Worm (Caenorhabditis elegans) whole organism, L1 larva: Measurements from ENCODE around the gene fipr-7.

Source experiments
- C16A3.4 ChIP-seq: fragments of 150-350 bp; optimal IDR thresholded peaks from 2 replicates; lab custom pipeline; 2014; ENCODE audit warnings: missing biosample characterization, missing genetic modification characterization
- C34B4.2 ChIP-seq: sonication (generic microtip); optimal IDR thresholded peaks from 2 replicates; lab custom pipeline; 2017; ENCODE audit warnings: mild to moderate bottlenecking, missing genetic modification characterization, missing compliant biosample characterization
- F16B12.6 ChIP-seq: fragments of 150-350 bp; optimal IDR thresholded peaks from 2 replicates; lab custom pipeline; 2014; ENCODE audit warnings: missing biosample characterization, missing genetic modification characterization
- aha-1 ChIP-seq: fragments of 150-350 bp; optimal IDR thresholded peaks from 2 replicates; lab custom pipeline; 2014; ENCODE audit warnings: missing biosample characterization, missing genetic modification characterization
- alr-1 ChIP-seq: fragments of 200-800 bp; sonication (Bioruptor generic); optimal IDR thresholded peaks from 2 replicates; lab custom pipeline; 2018; ENCODE audit warnings: borderline replicate concordance, mild to moderate bottlenecking, missing genetic modification characterization, missing compliant biosample characterization
- aly-2 ChIP-seq: fragments of 150-350 bp; optimal IDR thresholded peaks from 2 replicates; lab custom pipeline; 2014; ENCODE audit warnings: missing biosample characterization, missing genetic modification characterization
- ama-1 ChIP-seq: fragments of 150-350 bp; optimal IDR thresholded peaks from 2 replicates; lab custom pipeline; 2014
- blmp-1 ChIP-seq: fragments of 150-350 bp; optimal IDR thresholded peaks from 2 replicates; lab custom pipeline; 2014; ENCODE audit warnings: missing biosample characterization, missing genetic modification characterization
- ceh-63 ChIP-seq: fragments of 200-800 bp; sonication (Bioruptor generic); optimal IDR thresholded peaks from 2 replicates; lab custom pipeline; 2018; ENCODE audit warnings: mild to moderate bottlenecking, missing genetic modification characterization, missing compliant biosample characterization
- ceh-8 ChIP-seq: fragments of 200-800 bp; sonication (Bioruptor generic); optimal IDR thresholded peaks from 2 replicates; lab custom pipeline; 2018; ENCODE audit warnings: mild to moderate bottlenecking, missing genetic modification characterization, moderate library complexity, missing compliant biosample characterization
- dpl-1 ChIP-seq, 3 experiments: fragments of 150-350 bp in 2 of 3; sonication (generic microtip) in 1 of 3; optimal IDR thresholded peaks; 2 replicates each; lab custom pipeline; 2014 to 2017; ENCODE audit warnings: missing biosample characterization in 3 of 3, missing genetic modification characterization in 3 of 3, missing genetic modification reagents in 3 of 3
- dsc-1 ChIP-seq: sonication (generic microtip); optimal IDR thresholded peaks from 2 replicates; lab custom pipeline; 2016; ENCODE audit warnings: mild to moderate bottlenecking, missing genetic modification characterization, missing compliant biosample characterization
- efl-1 ChIP-seq, 4 experiments: fragments of 150-350 bp; optimal IDR thresholded peaks in 3 of 4; peaks in 1 of 4; 1 replicate in 1 of 4; 2 replicates in 3 of 4; lab custom pipeline; 2014; ENCODE audit warnings: missing biosample characterization in 2 of 4, missing genetic modification characterization in 2 of 4, missing genetic modification reagents in 2 of 4
- egl-13 ChIP-seq: sonication (generic microtip); optimal IDR thresholded peaks from 2 replicates; lab custom pipeline; 2016; ENCODE audit warnings: missing genotype, missing genetic modification reagents, missing genetic modification characterization, missing compliant biosample characterization
- elt-2 ChIP-seq: sonication (generic microtip); optimal IDR thresholded peaks from 2 replicates; lab custom pipeline; 2016; ENCODE audit warnings: missing genetic modification characterization, mild to moderate bottlenecking, inconsistent platforms, missing compliant biosample characterization, missing genetic modification reagents
- elt-3 ChIP-seq, 6 experiments: fragments of 150-350 bp in 1 of 6; sonication (generic microtip); optimal IDR thresholded peaks; 2 replicates each; lab custom pipeline; 2017 to 2018; ENCODE audit warnings: missing biosample characterization in 6 of 6, missing genetic modification characterization in 6 of 6, inconsistent platforms in 1 of 6
- ets-5 ChIP-seq: fragments of 200-800 bp; sonication (Bioruptor generic); IDR thresholded peaks from 2 replicates; pipeline ENCODE4 v1.3.6; 2022; ENCODE audit warnings: missing genetic modification characterization, missing compliant biosample characterization
- fkh-10 ChIP-seq: sonication (generic microtip); optimal IDR thresholded peaks from 2 replicates; lab custom pipeline; 2017; ENCODE audit warnings: missing biosample characterization, missing genetic modification reagents, missing genetic modification characterization
- fkh-8 ChIP-seq: sonication (generic microtip); optimal IDR thresholded peaks from 2 replicates; lab custom pipeline; 2016; ENCODE audit warnings: mild to moderate bottlenecking, missing genetic modification characterization, missing compliant biosample characterization
- fos-1 ChIP-seq: fragments of 150-350 bp; optimal IDR thresholded peaks from 2 replicates; lab custom pipeline; 2014; ENCODE audit warnings: missing biosample characterization, missing genetic modification characterization
- hlh-4 ChIP-seq: sonication (generic microtip); optimal IDR thresholded peaks from 2 replicates; lab custom pipeline; 2016; ENCODE audit warnings: mild to moderate bottlenecking, missing genetic modification characterization, missing compliant biosample characterization
- hpl-2 ChIP-seq: fragments of 150-350 bp; optimal IDR thresholded peaks from 2 replicates; lab custom pipeline; 2014; ENCODE audit warnings: missing biosample characterization, missing genetic modification reagents, missing genetic modification characterization
- irx-1 ChIP-seq: sonication (generic microtip); optimal IDR thresholded peaks from 2 replicates; lab custom pipeline; 2016; ENCODE audit warnings: missing genetic modification characterization, missing compliant biosample characterization
- isw-1 ChIP-seq: fragments of 200-800 bp; sonication (Bioruptor generic); IDR thresholded peaks from 2 replicates; pipeline ENCODE4 v1.3.6; 2022; ENCODE audit warnings: missing genetic modification characterization, missing compliant biosample characterization
- lin-14 ChIP-seq: fragments of 200-800 bp; sonication (Bioruptor generic); optimal IDR thresholded peaks from 2 replicates; lab custom pipeline; 2018; ENCODE audit warnings: mild to moderate bottlenecking, missing genetic modification characterization, moderate library complexity, missing compliant biosample characterization
- lin-15B ChIP-seq: fragments of 150-350 bp; sonication (generic microtip); optimal IDR thresholded peaks from 3 replicates; lab custom pipeline; 2014; ENCODE audit warnings: missing biosample characterization, missing genetic modification characterization
- lir-3 ChIP-seq: sonication (generic microtip); optimal IDR thresholded peaks from 2 replicates; lab custom pipeline; 2016; ENCODE audit warnings: mild to moderate bottlenecking, missing genetic modification characterization, moderate library complexity, missing compliant biosample characterization; ENCODE audit not compliant: poor library complexity
- mab-9 ChIP-seq: fragments of 200-800 bp; sonication (Bioruptor generic); IDR thresholded peaks from 2 replicates; pipeline ENCODE4 v1.3.6; 2022; ENCODE audit warnings: missing genetic modification reagents, missing genetic modification characterization, missing compliant biosample characterization
- nhr-11 ChIP-seq: fragments of 150-350 bp; optimal IDR thresholded peaks from 2 replicates; lab custom pipeline; 2014; ENCODE audit warnings: missing biosample characterization, missing genetic modification characterization
- nhr-12 ChIP-seq: sonication (generic microtip); optimal IDR thresholded peaks from 2 replicates; lab custom pipeline; 2017; ENCODE audit warnings: missing biosample characterization, missing genetic modification characterization
- nhr-20 ChIP-seq: sonication (generic microtip); optimal IDR thresholded peaks from 2 replicates; lab custom pipeline; 2016; ENCODE audit warnings: mild to moderate bottlenecking, missing genetic modification characterization, missing compliant biosample characterization
- nhr-76 ChIP-seq: sonication (generic microtip); optimal IDR thresholded peaks from 2 replicates; lab custom pipeline; 2017; ENCODE audit warnings: missing biosample characterization, missing genetic modification characterization
- nhr-84 ChIP-seq: sonication (generic microtip); optimal IDR thresholded peaks from 2 replicates; lab custom pipeline; 2017; ENCODE audit warnings: missing biosample characterization, missing genetic modification characterization
- nhr-85 ChIP-seq: sonication (generic microtip); peaks from one replicate; lab custom pipeline; 2016; ENCODE audit warnings: missing genetic modification characterization, inconsistent platforms, missing compliant biosample characterization
- nhr-90 ChIP-seq: sonication (generic microtip); optimal IDR thresholded peaks from 2 replicates; lab custom pipeline; 2016; ENCODE audit warnings: mild to moderate bottlenecking, missing genetic modification characterization, missing compliant biosample characterization; ENCODE audit not compliant: poor library complexity
- pag-3 ChIP-seq: sonication (generic microtip); optimal IDR thresholded peaks from 2 replicates; lab custom pipeline; 2017; ENCODE audit warnings: missing genetic modification characterization, mild to moderate bottlenecking, missing compliant biosample characterization, antibody characterized with exemption, borderline replicate concordance; ENCODE audit not compliant: insufficient read depth
- rnt-1 ChIP-seq: sonication (generic microtip); optimal IDR thresholded peaks from 2 replicates; lab custom pipeline; 2016; ENCODE audit warnings: mild to moderate bottlenecking, missing genetic modification characterization, moderate library complexity, missing compliant biosample characterization
- skn-1 ChIP-seq: fragments of 150-350 bp; optimal IDR thresholded peaks from 2 replicates; lab custom pipeline; 2014; ENCODE audit warnings: missing biosample characterization, missing genetic modification characterization
- snu-23 ChIP-seq: sonication (generic microtip); optimal IDR thresholded peaks from 2 replicates; lab custom pipeline; 2016; ENCODE audit warnings: missing genetic modification characterization, missing compliant biosample characterization
- sptf-1 ChIP-seq: fragments of 150-350 bp; optimal IDR thresholded peaks from 2 replicates; lab custom pipeline; 2014; ENCODE audit warnings: missing biosample characterization, missing genetic modification characterization
- sup-37 ChIP-seq: fragments of 200-800 bp; sonication (Bioruptor generic); optimal IDR thresholded peaks from 2 replicates; lab custom pipeline; 2018; ENCODE audit warnings: mild to moderate bottlenecking, missing genetic modification characterization, missing compliant biosample characterization
- swsn-7 ChIP-seq: sonication (generic microtip); optimal IDR thresholded peaks from 2 replicates; lab custom pipeline; 2016; ENCODE audit warnings: missing genetic modification characterization, missing compliant biosample characterization
- tbx-2 ChIP-seq: sonication (generic microtip); optimal IDR thresholded peaks from 2 replicates; lab custom pipeline; 2016; ENCODE audit warnings: missing genetic modification characterization, missing compliant biosample characterization
- tlp-1 ChIP-seq: fragments of 150-350 bp; optimal IDR thresholded peaks from 2 replicates; lab custom pipeline; 2014; ENCODE audit warnings: missing biosample characterization, missing genetic modification characterization
- unc-130 ChIP-seq: fragments of 150-350 bp; optimal IDR thresholded peaks from 2 replicates; lab custom pipeline; 2017; ENCODE audit warnings: missing biosample characterization, missing genetic modification characterization, inconsistent platforms
- unc-30 ChIP-seq: sonication (generic microtip); optimal IDR thresholded peaks from 2 replicates; lab custom pipeline; 2017; ENCODE audit warnings: missing biosample characterization, missing genetic modification characterization
- unc-98 ChIP-seq: fragments of 200-800 bp; sonication (Bioruptor generic); IDR thresholded peaks from 2 replicates; pipeline ENCODE4 v1.3.6; 2022; ENCODE audit warnings: missing genetic modification characterization, missing compliant biosample characterization
- vab-15 ChIP-seq: sonication (generic microtip); optimal IDR thresholded peaks from 2 replicates; lab custom pipeline; 2017; ENCODE audit warnings: missing genotype, mild to moderate bottlenecking, missing genetic modification characterization, missing compliant biosample characterization
- zip-4 ChIP-seq: fragments of 200-800 bp; sonication (Bioruptor generic); optimal IDR thresholded peaks from 2 replicates; lab custom pipeline; 2018; ENCODE audit warnings: mild to moderate bottlenecking, missing genetic modification characterization, moderate library complexity, missing compliant biosample characterization
- ztf-11 ChIP-seq, 2 experiments: sonication (generic microtip); optimal IDR thresholded peaks; 2 replicates each; lab custom pipeline; 2016 to 2017; ENCODE audit warnings: missing genetic modification characterization in 2 of 2, missing biosample characterization in 1 of 2, missing compliant biosample characterization in 1 of 2

Gene fipr-7

DNA sequence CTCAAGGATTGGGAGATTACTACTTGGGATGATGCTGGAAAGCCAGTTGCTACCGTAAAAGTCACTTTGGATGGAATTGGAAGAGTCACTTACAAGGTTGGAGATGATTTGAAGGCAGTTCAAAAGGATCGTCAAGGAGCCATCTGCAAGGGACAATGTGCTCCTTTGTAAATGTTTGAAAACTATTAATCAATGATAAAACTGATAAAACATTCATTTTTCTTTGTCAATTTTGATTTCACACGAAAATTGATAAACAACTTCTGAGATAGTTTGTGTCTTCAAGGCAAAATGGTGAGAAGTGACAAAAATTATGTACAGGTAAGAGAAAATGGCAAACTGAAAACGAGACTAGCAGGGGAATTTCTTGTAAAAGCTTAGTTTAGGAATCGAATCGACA, 27.3 kb upstream of the fipr-7 start:
- TF ChIP-seq hlh-4 (tag; lab: Kevin White, UChicago) (no peak), unc-30 (tag; lab: Kevin White, UChicago) (no peak), elt-2 (tag; lab: Kevin White, UChicago) (peak; percentile 15), efl-1 (optimal IDR thresholded peaks at IDR 0.05; lab: Kevin White, UChicago) (no peak), efl-1 (GFP tag; optimal IDR thresholded peaks at IDR 0.05 in 1 of 2; lab: Kevin White, UChicago) (peak in 1 of 2 experiments; percentile 91), zip-4 (no peak)

DNA sequence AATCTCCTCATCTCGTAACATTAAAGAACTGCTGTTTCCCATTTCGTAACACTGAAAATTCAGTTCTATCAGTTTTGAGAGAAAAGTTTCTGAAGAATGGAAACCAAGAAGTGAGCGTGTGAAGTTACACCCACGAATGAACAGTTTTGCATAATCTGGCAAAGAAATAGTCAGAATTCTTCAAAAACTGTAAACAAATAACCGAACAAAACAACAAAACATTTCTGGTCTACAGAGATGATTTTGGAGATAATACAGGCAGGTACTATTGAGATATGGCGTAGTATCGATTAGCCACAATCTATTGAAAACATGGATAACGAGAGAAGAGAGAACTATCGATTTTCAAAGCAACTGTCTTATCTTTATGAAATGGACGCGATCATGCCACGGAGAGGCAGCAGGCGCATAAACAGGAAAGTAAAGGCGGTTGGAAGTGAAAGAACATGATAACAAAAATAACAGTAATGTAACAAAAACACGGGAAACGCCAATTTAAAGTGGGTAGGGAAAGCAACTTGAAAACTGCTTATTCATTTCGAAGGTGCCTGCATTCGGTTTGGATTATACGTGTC, 26.1 kb upstream of the fipr-7 start, which contains the start of gene chpf-1:
Gene chpf-1, minus strand, starts transcription at position 51 of the 575 bp plus-strand sequence.
- TF ChIP-seq ceh-8 (GFP tag; lab: Kevin White, UChicago), result no peak
- peak; percentile 80 for TF ChIP-seq blmp-1 (tag; lab: Kevin White, UChicago)
- TF ChIP-seq swsn-7 (tag; lab: Kevin White, UChicago), result no peak
- no peak for TF ChIP-seq ceh-63
- no peak for TF ChIP-seq sptf-1 (tag; lab: Kevin White, UChicago)
- no peak for TF ChIP-seq ztf-11 (tag; optimal IDR thresholded peaks at IDR 0.05; lab: Kevin White, UChicago)
- no peak for TF ChIP-seq nhr-76 (tag; lab: Kevin White, UChicago)
- TF ChIP-seq alr-1, result no peak
- TF ChIP-seq hlh-4 (tag; lab: Kevin White, UChicago), result no peak
- peak; percentile 29 for TF ChIP-seq snu-23
- no peak for TF ChIP-seq rnt-1 (tag; lab: Kevin White, UChicago)
- TF ChIP-seq C16A3.4 (tag; lab: Kevin White, UChicago), result no peak
- TF ChIP-seq elt-2 (tag; lab: Kevin White, UChicago), result peak; percentile 22
- TF ChIP-seq skn-1, result no peak
- TF ChIP-seq unc-130 (tag; lab: Kevin White, UChicago), result peak; percentile 26
- TF ChIP-seq nhr-90 (tag; lab: Kevin White, UChicago), result no peak
- no peak for TF ChIP-seq tlp-1
- no peak for TF ChIP-seq sup-37 (GFP tag; lab: Kevin White, UChicago)
- no peak for TF ChIP-seq fos-1 (tag; lab: Kevin White, UChicago)
- peak; percentile 11 for TF ChIP-seq nhr-20 (tag; lab: Kevin White, UChicago)
- TF ChIP-seq C34B4.2 (tag; lab: Kevin White, UChicago), result no peak
- no peak for TF ChIP-seq ets-5 (GFP tag; lab: Robert Waterston, UW)
- no peak for TF ChIP-seq egl-13 (tag; lab: Kevin White, UChicago)
- no peak for TF ChIP-seq vab-15 (tag; lab: Kevin White, UChicago)
- no peak for TF ChIP-seq dpl-1 (GFP tag; optimal IDR thresholded peaks at IDR 0.05; lab: Kevin White, UChicago)
- no peak for TF ChIP-seq dsc-1
- TF ChIP-seq pag-3 (tag; lab: Kevin White, UChicago), result no peak
- no peak for TF ChIP-seq nhr-11 (tag; lab: Kevin White, UChicago)
- TF ChIP-seq nhr-12 (tag; lab: Kevin White, UChicago), result no peak
- no peak for TF ChIP-seq nhr-85 (tag; lab: Kevin White, UChicago)
- no peak for TF ChIP-seq unc-98 (GFP tag; lab: Robert Waterston, UW)
- TF ChIP-seq lin-15B, result no peak
- TF ChIP-seq ama-1 (lab: Kevin White, UChicago), result no peak
- no peak for TF ChIP-seq nhr-84 (tag; lab: Kevin White, UChicago)
- no peak for TF ChIP-seq irx-1 (tag; lab: Kevin White, UChicago)
- no peak for TF ChIP-seq hpl-2 (GFP tag; lab: Kevin White, UChicago)
- no peak for TF ChIP-seq aly-2 (tag; lab: Kevin White, UChicago)
- TF ChIP-seq aha-1 (tag; lab: Kevin White, UChicago), result no peak
- no peak for TF ChIP-seq isw-1 (GFP tag; lab: Robert Waterston, UW)
- no peak for TF ChIP-seq tbx-2 (tag; lab: Kevin White, UChicago)
- TF ChIP-seq mab-9 (GFP tag; lab: Robert Waterston, UW), result no peak
- no peak for TF ChIP-seq lir-3 (tag; lab: Kevin White, UChicago)
- TF ChIP-seq F16B12.6 (tag; lab: Kevin White, UChicago), result no peak
- TF ChIP-seq lin-14, result peak; percentile 38
- TF ChIP-seq fkh-10 (GFP tag; lab: Kevin White, UChicago), result no peak
- peak in 1 of 6 experiments; percentile 80 for TF ChIP-seq elt-3 (tag; optimal IDR thresholded peaks at IDR 0.05; lab: Kevin White, UChicago)
- TF ChIP-seq fkh-8 (tag; lab: Kevin White, UChicago), result no peak
